Fruit fly (Drosophila melanogaster) whole organism, pupa: ENCODE measurements around the gene CG9030.

ENCODE experiments used
- CG10348 ChIP-seq: fragments of 200-800 bp; sonication (Bioruptor generic); IDR thresholded peaks from 2 replicates; pipeline ENCODE4 v1.3.6; 2022; ENCODE audit warnings: missing biosample characterization, missing genetic modification characterization
- CG12605 ChIP-seq: fragments of 200-800 bp; sonication (Bioruptor generic); IDR thresholded peaks from 2 replicates; pipeline ENCODE4 v1.3.6; 2022; ENCODE audit warnings: missing biosample characterization, missing genetic modification characterization
- CG13204 ChIP-seq: fragments of 200-800 bp; sonication (Bioruptor generic); optimal IDR thresholded peaks from 2 replicates; lab custom pipeline; 2018; ENCODE audit warnings: missing biosample characterization, mild to moderate bottlenecking, missing genetic modification characterization, moderate library complexity
- CG14655 ChIP-seq: fragments of 200-800 bp; sonication (Bioruptor generic); optimal IDR thresholded peaks from 3 replicates; lab custom pipeline; 2017; ENCODE audit warnings: mild to moderate bottlenecking, missing biosample characterization, missing genetic modification reagents, missing genetic modification characterization
- CG15710 ChIP-seq: fragments of 200-800 bp; sonication (Bioruptor generic); optimal IDR thresholded peaks from 2 replicates; lab custom pipeline; 2018; ENCODE audit warnings: missing biosample characterization, mild to moderate bottlenecking, missing genetic modification characterization, moderate library complexity
- CG17806 ChIP-seq: fragments of 200-800 bp; sonication (Bioruptor generic); optimal IDR thresholded peaks from 2 replicates; lab custom pipeline; 2018; ENCODE audit warnings: missing biosample characterization, mild to moderate bottlenecking, missing genetic modification characterization, moderate library complexity
- CG32121 ChIP-seq: fragments of 200-800 bp; sonication (Bioruptor generic); IDR thresholded peaks from 2 replicates; pipeline ENCODE4 v1.3.6; 2022; ENCODE audit warnings: missing biosample characterization, missing genetic modification characterization
- CG34367 ChIP-seq: fragments of 200-800 bp; sonication (Bioruptor generic); optimal IDR thresholded peaks from 2 replicates; lab custom pipeline; 2018; ENCODE audit warnings: missing biosample characterization, mild to moderate bottlenecking, missing genetic modification characterization
- CG4496 ChIP-seq: fragments of 200-800 bp; sonication (Bioruptor generic); IDR thresholded peaks from 3 replicates; pipeline ENCODE4 v1.3.6; 2022; ENCODE audit warnings: missing biosample characterization, missing genetic modification characterization
- CG8159 ChIP-seq: fragments of 200-800 bp; sonication (Bioruptor generic); optimal IDR thresholded peaks from 3 replicates; lab custom pipeline; 2018; ENCODE audit warnings: missing biosample characterization, mild to moderate bottlenecking, missing genetic modification characterization, moderate library complexity
- CG8301 ChIP-seq: fragments of 200-800 bp; sonication (Bioruptor generic); optimal IDR thresholded peaks from 2 replicates; lab custom pipeline; 2018; ENCODE audit warnings: missing biosample characterization, mild to moderate bottlenecking, missing genetic modification characterization
- CG9948 ChIP-seq: fragments of 200-800 bp; sonication (Bioruptor generic); optimal IDR thresholded peaks from 2 replicates; lab custom pipeline; 2018; ENCODE audit warnings: missing biosample characterization, mild to moderate bottlenecking, missing genetic modification characterization, moderate library complexity
- D1 ChIP-seq: fragments of 200-800 bp; sonication (Bioruptor generic); optimal IDR thresholded peaks from 2 replicates; lab custom pipeline; 2018; ENCODE audit warnings: missing biosample characterization, mild to moderate bottlenecking, missing genetic modification characterization, moderate library complexity
- EcR ChIP-seq: fragments of 200-800 bp; sonication (Bioruptor generic); optimal IDR thresholded peaks from 3 replicates; lab custom pipeline; 2019; ENCODE audit warnings: missing biosample characterization, missing genetic modification characterization, mild to moderate bottlenecking, moderate library complexity, missing genetic modification reagents
- Ets98B ChIP-seq: fragments of 200-800 bp; sonication (Bioruptor generic); IDR thresholded peaks from 2 replicates; pipeline ENCODE4 v1.3.6; 2022; ENCODE audit warnings: missing biosample characterization, missing genetic modification characterization
- Pif1A ChIP-seq: fragments of 200-800 bp; sonication (Bioruptor generic); optimal IDR thresholded peaks from 3 replicates; lab custom pipeline; 2016; ENCODE audit warnings: missing biosample characterization, missing genetic modification characterization
- Pif1B ChIP-seq: fragments of 200-800 bp; sonication (Bioruptor generic); optimal IDR thresholded peaks from 3 replicates; lab custom pipeline; 2016; ENCODE audit warnings: missing biosample characterization, missing genetic modification characterization
- Snoo ChIP-seq: fragments of 200-800 bp; sonication (Bioruptor generic); optimal IDR thresholded peaks from 3 replicates; lab custom pipeline; 2017; ENCODE audit warnings: missing biosample characterization, mild to moderate bottlenecking, missing genetic modification characterization, inconsistent platforms
- fd96Ca ChIP-seq: fragments of 200-800 bp; sonication (Bioruptor generic); IDR thresholded peaks from 3 replicates; pipeline ENCODE4 v1.3.6; 2022; ENCODE audit warnings: missing biosample characterization, missing genetic modification characterization
- gl ChIP-seq: fragments of 200-800 bp; sonication (Bioruptor generic); optimal IDR thresholded peaks from 2 replicates; lab custom pipeline; 2018; ENCODE audit warnings: missing biosample characterization, mild to moderate bottlenecking, missing genetic modification characterization
- rn ChIP-seq: fragments of 200-800 bp; sonication (Bioruptor generic); IDR thresholded peaks from 2 replicates; pipeline ENCODE4 v1.3.6; 2022; ENCODE audit warnings: missing biosample characterization, missing genetic modification characterization

Gene CG9030

DNA sequence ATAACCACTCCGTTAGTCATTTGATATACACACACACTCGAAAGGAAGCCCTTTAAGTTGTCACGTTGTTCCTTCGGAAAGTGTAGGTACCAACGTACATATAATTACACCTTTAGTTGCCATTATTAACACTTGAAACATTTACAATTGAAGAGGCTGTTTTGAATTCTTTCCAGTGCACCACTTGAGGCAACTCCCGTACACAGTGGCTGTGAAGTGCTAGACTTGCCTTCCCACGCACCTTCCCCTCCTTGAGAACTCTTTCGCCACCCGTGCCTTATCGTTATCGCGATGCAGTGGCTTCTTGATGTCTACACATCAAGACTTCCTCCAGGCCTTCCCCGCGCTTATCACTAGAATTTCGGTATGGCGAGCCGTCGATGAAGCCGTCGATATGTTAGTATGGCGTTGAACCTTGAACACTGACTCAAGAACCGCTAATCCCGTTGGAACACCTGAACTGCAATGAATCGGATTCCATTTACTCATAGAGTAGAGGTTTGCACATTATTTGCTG is 3.5 kb downstream of the CG9030 start:
- TF ChIP-seq fd96Ca (GFP tag; lab: Robert Waterston, UW) (peak; percentile 18; the same call in 1 of the 3 replicates), CG4496 (peak; percentile 11; the same call in 2 of the 3 replicates), CG15710 (tag; lab: Kevin White, UChicago) (no peak)

DNA sequence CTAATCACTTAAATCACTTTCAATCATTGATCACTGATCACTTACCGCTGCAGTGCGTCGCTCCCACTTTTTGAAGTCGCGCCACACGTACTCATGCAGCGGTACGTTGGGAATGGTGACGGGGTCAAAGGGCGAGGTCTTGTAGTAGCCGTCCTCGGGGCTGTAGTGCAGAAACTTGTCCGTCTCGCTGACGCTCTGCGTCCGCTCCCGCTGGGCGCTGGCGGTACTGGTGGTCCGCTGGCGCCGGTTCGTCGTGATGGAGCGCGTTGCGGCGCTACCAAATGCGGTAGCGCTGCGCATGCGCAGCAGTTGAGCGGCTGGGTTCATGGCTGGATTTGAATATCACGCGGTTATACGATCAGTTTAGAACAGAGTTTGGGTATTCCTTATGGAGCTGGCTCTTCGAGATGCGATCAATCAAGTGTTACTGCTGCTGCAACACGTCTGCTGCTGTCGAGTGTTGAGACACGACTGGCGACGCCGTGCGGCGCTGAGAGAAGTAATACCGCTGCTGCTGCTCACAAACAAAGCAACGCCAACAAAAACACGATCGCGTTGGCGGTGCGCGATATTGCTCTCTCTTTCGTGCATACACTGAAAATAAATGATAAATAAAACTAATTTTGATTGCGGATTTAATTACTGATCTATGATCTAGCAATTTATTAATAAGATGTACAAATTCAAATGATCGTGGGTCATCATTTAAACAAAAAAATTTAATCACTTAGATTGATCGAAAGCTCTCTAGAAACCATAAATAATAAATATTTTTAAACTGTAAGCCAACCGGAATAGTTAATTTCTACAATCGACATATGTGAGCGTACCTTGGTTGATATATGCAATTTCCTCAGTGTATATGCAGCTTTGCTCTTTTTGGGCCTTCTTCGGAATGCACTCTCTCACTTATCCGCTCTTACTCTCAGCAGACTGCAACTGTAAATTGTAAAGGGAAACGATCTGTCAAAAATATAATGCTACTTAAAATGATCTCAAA is 4.3 kb downstream of the CG9030 start:
- TF ChIP-seq rn (peak; percentile 84), gl (tag; lab: Kevin White, UChicago) (peak; percentile 95), CG17806 (peak; percentile 97), Pif1B (GFP tag; lab: Kevin White, UChicago) (peak; percentile 97), D1 (tag; lab: Kevin White, UChicago) (peak; percentile 98), CG10348 (GFP tag; lab: Robert Waterston, UW) (peak; percentile 88), Ets98B (GFP tag; lab: Robert Waterston, UW) (peak; percentile 93), CG32121 (peak; percentile 97), CG9948 (tag; lab: Kevin White, UChicago) (peak; percentile 98), Snoo (tag; lab: Kevin White, UChicago) (peak; percentile 99), CG8159 (tag; lab: Kevin White, UChicago) (peak; percentile 99), EcR (GFP tag; lab: Kevin White, UChicago) (peak; percentile 73), CG14655 (GFP tag; lab: Kevin White, UChicago) (peak; percentile 100), CG15710 (tag; lab: Kevin White, UChicago) (peak; percentile 99), CG8301 (tag; lab: Kevin White, UChicago) (peak; percentile 99), Pif1A (peak; percentile 98), CG13204 (GFP tag; lab: Kevin White, UChicago) (peak; percentile 96), CG4496 (peak; percentile 97), fd96Ca (GFP tag; lab: Robert Waterston, UW) (peak; percentile 84; the same call in 2 of the 3 replicates), CG12605 (GFP tag; lab: Robert Waterston, UW) (peak; percentile 91), CG34367 (tag; lab: Kevin White, UChicago) (peak; percentile 98)

DNA sequence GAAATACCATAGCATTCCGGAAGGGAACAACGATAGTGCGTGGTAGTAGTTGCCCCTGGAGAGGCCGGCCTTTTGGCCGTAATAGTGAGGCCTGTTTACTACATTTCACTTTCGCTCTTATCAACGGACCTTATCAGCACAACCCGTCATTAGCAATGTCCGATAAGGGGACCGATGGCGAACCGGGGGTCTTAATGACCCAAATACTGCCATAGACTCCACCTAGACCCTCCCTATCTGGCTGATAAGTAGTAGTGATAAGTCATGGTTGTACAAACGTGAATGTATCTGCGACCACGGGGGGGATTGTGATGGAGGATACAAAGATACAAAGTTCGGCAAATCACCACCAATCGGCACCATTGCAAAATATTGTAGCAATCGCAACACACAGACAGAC is 5.7 kb downstream of the CG9030 start:
- TF ChIP-seq CG4496 (peak; percentile 47; the same call in 1 of the 3 replicates), CG34367 (tag; lab: Kevin White, UChicago) (no peak), CG9948 (tag; lab: Kevin White, UChicago) (no peak), gl (tag; lab: Kevin White, UChicago) (no peak), CG14655 (GFP tag; lab: Kevin White, UChicago) (no peak), CG17806 (no peak), EcR (GFP tag; lab: Kevin White, UChicago) (peak; percentile 84), CG8301 (tag; lab: Kevin White, UChicago) (no peak), CG12605 (GFP tag; lab: Robert Waterston, UW) (no peak), fd96Ca (GFP tag; lab: Robert Waterston, UW) (0 out of 3 replicates have a peak, but pooled peaks have one; percentile 13), CG10348 (GFP tag; lab: Robert Waterston, UW) (no peak), D1 (tag; lab: Kevin White, UChicago) (no peak), Pif1A (no peak), Ets98B (GFP tag; lab: Robert Waterston, UW) (no peak), CG15710 (tag; lab: Kevin White, UChicago) (no peak), rn (no peak), Pif1B (GFP tag; lab: Kevin White, UChicago) (no peak), CG8159 (tag; lab: Kevin White, UChicago) (no peak), CG32121 (no peak), CG13204 (GFP tag; lab: Kevin White, UChicago) (no peak), Snoo (tag; lab: Kevin White, UChicago) (no peak)

DNA sequence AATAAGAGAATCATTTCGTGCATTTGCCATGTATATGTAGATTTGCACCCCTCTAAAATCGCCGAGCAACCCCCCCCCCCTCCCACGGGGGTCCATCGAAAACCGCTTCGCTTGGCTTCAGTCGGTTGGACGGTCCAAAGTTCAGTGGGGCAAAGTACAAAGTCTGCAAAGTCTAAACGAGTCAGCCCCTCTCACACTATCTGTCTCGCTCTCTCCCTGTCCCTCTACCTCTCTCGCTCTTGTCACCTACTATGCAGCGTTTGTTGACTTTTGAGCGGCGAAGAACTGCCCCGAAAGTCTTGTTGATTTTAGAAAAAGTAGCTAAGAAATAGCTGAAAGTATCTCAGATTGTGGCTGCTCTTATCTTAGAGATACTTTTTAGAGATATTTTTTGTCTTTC is 7.5 kb downstream of the CG9030 start:
- peak; percentile 96 for TF ChIP-seq CG32121
- peak; percentile 78 for TF ChIP-seq CG15710 (tag; lab: Kevin White, UChicago)
- TF ChIP-seq Snoo (tag; lab: Kevin White, UChicago): peak; percentile 69
- TF ChIP-seq CG9948 (tag; lab: Kevin White, UChicago): peak; percentile 69
- peak; percentile 92 for TF ChIP-seq fd96Ca (GFP tag; lab: Robert Waterston, UW)
- TF ChIP-seq rn: peak; percentile 49; the same call in 1 of the 2 replicates
- peak; percentile 97 for TF ChIP-seq CG12605 (GFP tag; lab: Robert Waterston, UW)
- TF ChIP-seq CG8159 (tag; lab: Kevin White, UChicago): peak; percentile 71
- peak; percentile 9 for TF ChIP-seq D1 (tag; lab: Kevin White, UChicago)
- peak; percentile 98 for TF ChIP-seq gl (tag; lab: Kevin White, UChicago)
- TF ChIP-seq CG10348 (GFP tag; lab: Robert Waterston, UW): peak; percentile 47; the same call in 1 of the 2 replicates
- TF ChIP-seq CG13204 (GFP tag; lab: Kevin White, UChicago): peak; percentile 99
- TF ChIP-seq Pif1A: peak; percentile 76
- TF ChIP-seq CG34367 (tag; lab: Kevin White, UChicago): peak; percentile 86
- peak; percentile 97 for TF ChIP-seq CG4496
- peak; percentile 61 for TF ChIP-seq Pif1B (GFP tag; lab: Kevin White, UChicago)
- TF ChIP-seq CG8301 (tag; lab: Kevin White, UChicago): peak; percentile 86
- peak; percentile 57 for TF ChIP-seq EcR (GFP tag; lab: Kevin White, UChicago)
- peak; percentile 97 for TF ChIP-seq Ets98B (GFP tag; lab: Robert Waterston, UW)
- TF ChIP-seq CG14655 (GFP tag; lab: Kevin White, UChicago): peak; percentile 86
- peak; percentile 73 for TF ChIP-seq CG17806
